Fruit fly (Drosophila melanogaster): Measurements from ENCODE around the gene Setd3.

The Setd3 gene

DNA sequence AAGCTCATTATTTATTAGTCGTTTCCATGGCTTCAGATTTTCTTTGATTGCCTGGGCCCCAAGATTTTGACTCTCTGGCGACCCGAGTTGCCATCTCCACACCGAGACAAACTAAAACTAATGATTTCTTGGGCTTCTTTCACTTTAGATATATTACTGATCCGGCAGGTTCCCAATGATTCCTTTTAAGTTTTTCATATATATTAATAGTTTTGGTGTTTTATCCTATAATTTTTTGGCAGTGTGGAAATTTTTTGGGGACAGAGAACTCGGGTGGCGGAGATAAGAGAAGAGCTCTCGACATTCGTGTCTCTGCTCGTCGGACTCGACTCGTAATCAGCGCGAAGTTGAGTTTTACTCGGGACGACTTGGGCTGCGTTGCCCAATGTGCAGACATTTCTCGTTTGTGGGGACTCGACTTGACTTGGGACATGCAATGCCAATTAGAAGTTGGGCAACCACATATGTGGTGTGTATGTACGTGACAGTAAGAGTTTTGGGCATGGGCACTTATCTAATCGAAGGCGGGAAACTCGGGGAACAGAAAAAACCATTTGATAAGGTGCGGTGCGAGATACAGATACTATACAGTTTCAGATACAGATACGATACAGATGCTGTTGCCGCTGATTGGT, 32.7 kb upstream of the Setd3 start (continued):
- TF ChIP-seq tx (GFP tag; optimal IDR thresholded peaks at IDR 0.05) (no peak), CG5180 (GFP tag; optimal IDR thresholded peaks at IDR 0.05) (peak; percentile 37), Chrac-16 (GFP tag; optimal IDR thresholded peaks at IDR 0.05) (peak; percentile 31), CG10462 (GFP tag; optimal IDR thresholded peaks at IDR 0.05) (no peak), CG11695 (GFP tag; IDR thresholded peaks at IDR 0.05) (peak; percentile 55), ash1 (GFP tag; optimal IDR thresholded peaks at IDR 0.05) (no peak), CG9437 (GFP tag; optimal IDR thresholded peaks at IDR 0.05) (peak; percentile 36), CG3281 (GFP tag; optimal IDR thresholded peaks at IDR 0.05) (peak; percentile 21), CG16863 (GFP tag; optimal IDR thresholded peaks at IDR 0.05) (peak; percentile 12), CG1024 (GFP tag; IDR thresholded peaks at IDR 0.05) (peak; percentile 45), CG6175 (GFP tag; IDR thresholded peaks at IDR 0.05) (no peak), CG14965 (GFP tag; optimal IDR thresholded peaks at IDR 0.05; ENCODE audit: borderline replicate concordance) (no peak), D (optimal IDR thresholded peaks at IDR 0.05) (no peak), D (GFP tag; optimal IDR thresholded peaks at IDR 0.05) (peak; percentile 49), az2 (GFP tag; optimal IDR thresholded peaks at IDR 0.05) (peak; percentile 58), exex (tag; optimal IDR thresholded peaks at IDR 0.05) (peak; percentile 8), Atf6 (GFP tag; IDR thresholded peaks at IDR 0.05) (peak; percentile 28; the same call in 1 of the 2 replicates), CG12104 (GFP tag; optimal IDR thresholded peaks at IDR 0.05) (peak; percentile 18), h (optimal IDR thresholded peaks at IDR 0.05) (no peak), CG11085 (GFP tag; IDR thresholded peaks at IDR 0.05) (0 out of 2 replicates have a peak, but pooled peaks have one; percentile 37), dysf (GFP tag; IDR thresholded peaks at IDR 0.05) (peak; percentile 75), CG9727 (GFP tag; optimal IDR thresholded peaks at IDR 0.05) (peak; percentile 53), CG11247 (GFP tag; IDR thresholded peaks at IDR 0.05) (no peak), Aef1 (GFP tag; IDR thresholded peaks at IDR 0.05) (peak; percentile 49; the same call in 2 of the 3 replicates), Sry-δ (GFP tag; optimal IDR thresholded peaks at IDR 0.05) (peak; percentile 4), Hr39 (optimal IDR thresholded peaks at IDR 0.05) (no peak), gem (tag; optimal IDR thresholded peaks at IDR 0.05) (peak; percentile 68), CG6254 (GFP tag; optimal IDR thresholded peaks at IDR 0.05) (peak; percentile 37), mirr (GFP tag; optimal IDR thresholded peaks at IDR 0.05) (peak; percentile 7), CG6272 (GFP tag; IDR thresholded peaks at IDR 0.05) (no peak), CG32532 (GFP tag; IDR thresholded peaks at IDR 0.05) (peak; percentile 52; the same call in 1 of the 2 replicates), D19A (tag; optimal IDR thresholded peaks at IDR 0.05) (peak; percentile 53), CG4730 (GFP tag; IDR thresholded peaks at IDR 0.05) (0 out of 2 replicates have a peak, but pooled peaks have one; percentile 15), Gug (GFP tag; IDR thresholded peaks at IDR 0.05) (0 out of 4 replicates have a peak, but pooled peaks have one; percentile 1), Pdp1 (GFP tag; optimal IDR thresholded peaks at IDR 0.05) (peak in 1 of 2 experiments; percentile 63), Dip3 (GFP tag; optimal IDR thresholded peaks at IDR 0.05) (peak; percentile 42), CG6689 (GFP tag; IDR thresholded peaks at IDR 0.05) (peak; percentile 56; the same call in 1 of the 2 replicates), z (GFP tag; IDR thresholded peaks at IDR 0.05) (peak; percentile 11; the same call in 1 of the 3 replicates), CG15479 (GFP tag; optimal IDR thresholded peaks at IDR 0.05) (peak; percentile 42), Max (GFP tag; optimal IDR thresholded peaks at IDR 0.05) (peak; percentile 33), CG17385 (GFP tag; optimal IDR thresholded peaks at IDR 0.05) (peak; percentile 50), pan (optimal IDR thresholded peaks at IDR 0.05) (no peak), pan (GFP tag; optimal IDR thresholded peaks at IDR 0.05 in 1 of 2, IDR thresholded peaks at IDR 0.05 in 1 of 2) (peak in 1 of 2 experiments; percentile 74), zen (tag; optimal IDR thresholded peaks at IDR 0.05) (no peak), CG14710 (tag; optimal IDR thresholded peaks at IDR 0.05) (peak; percentile 25), CG7271 (tag; optimal IDR thresholded peaks at IDR 0.05) (no peak), Sox102F (GFP tag; optimal IDR thresholded peaks at IDR 0.05) (peak; percentile 53), CG12769 (tag; optimal IDR thresholded peaks at IDR 0.05) (peak; percentile 59), ase (GFP tag; IDR thresholded peaks at IDR 0.05) (0 out of 3 replicates have a peak, but pooled peaks have one; percentile 23), lmd (GFP tag; IDR thresholded peaks at IDR 0.05) (peak; percentile 42; the same call in 1 of the 2 replicates), CG7786 (GFP tag; optimal IDR thresholded peaks at IDR 0.05) (peak; percentile 15)
